Worm (Caenorhabditis elegans) whole organism, L3 larva: ENCODE results near the gene myrf-1.

Source experiments
- R02D3.7 ChIP-seq: fragments of 150-350 bp; optimal IDR thresholded peaks from 2 replicates; lab custom pipeline; 2014; ENCODE audit warnings: missing biosample characterization, missing genetic modification characterization
- mml-1 ChIP-seq: fragments of 150-350 bp; sonication (generic microtip); optimal IDR thresholded peaks from 3 replicates; lab custom pipeline; 2014; ENCODE audit warnings: missing biosample characterization, missing genetic modification characterization
- nhr-12 ChIP-seq: fragments of 150-350 bp; optimal IDR thresholded peaks from 2 replicates; lab custom pipeline; 2014; ENCODE audit warnings: missing biosample characterization, missing genetic modification characterization
- nhr-28 ChIP-seq: fragments of 150-350 bp; optimal IDR thresholded peaks from 2 replicates; lab custom pipeline; 2014; ENCODE audit warnings: missing biosample characterization, missing genetic modification characterization
- pqm-1 ChIP-seq: fragments of 150-350 bp; optimal IDR thresholded peaks from 2 replicates; lab custom pipeline; 2017; ENCODE audit warnings: missing biosample characterization, missing genetic modification characterization, inconsistent platforms
- skn-1 ChIP-seq: fragments of 150-350 bp; optimal IDR thresholded peaks from 2 replicates; lab custom pipeline; 2014; ENCODE audit warnings: missing biosample characterization, missing genetic modification characterization
- snpc-4 ChIP-seq: fragments of 150-350 bp; optimal IDR thresholded peaks from 2 replicates; lab custom pipeline; 2014; ENCODE audit warnings: missing biosample characterization, missing genetic modification characterization

- TF ChIP-seq mml-1 (tag; lab: Kevin White, UChicago) (no peak), snpc-4 (no peak), skn-1 (tag; lab: Kevin White, UChicago) (no peak), nhr-28 (no peak), pqm-1 (tag; lab: Kevin White, UChicago) (no peak), nhr-12 (tag; lab: Kevin White, UChicago) (no peak), R02D3.7 (no peak)
These were observed 23.0 kb downstream of the myrf-1 start, which contains the start of gene clec-59 for ce11 chrII:10479348-10479747.
